Worm (Caenorhabditis elegans): ENCODE data around the gene clec-58.

The clec-58 gene

DNA sequence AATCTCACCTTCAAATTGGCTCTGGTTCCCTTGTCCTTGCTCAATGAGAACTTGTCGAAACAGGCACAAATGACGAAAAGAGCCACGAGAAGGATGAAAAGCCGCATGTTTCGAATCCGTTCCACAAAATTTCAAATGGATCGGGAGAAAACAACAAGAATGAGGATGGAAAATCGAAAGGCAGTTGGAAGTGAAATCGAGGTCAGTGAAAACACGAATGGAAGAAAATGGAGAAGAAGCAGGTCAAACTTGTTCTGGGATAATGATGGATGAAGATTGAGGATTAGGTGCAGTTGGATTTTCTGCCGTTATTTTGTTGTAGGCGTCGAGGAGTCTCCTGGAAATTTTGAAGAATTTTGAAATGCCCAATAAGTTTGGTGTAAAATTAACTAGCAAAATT lies 47.1 kb upstream of the clec-58 start:
- no peak for TF ChIP-seq daf-19 (GFP tag; conservative IDR thresholded peaks at IDR 0.05)
- no peak for TF ChIP-seq pha-4 (GFP tag; IDR thresholded peaks at IDR 0.05)
- TF ChIP-seq pha-4 (tag; optimal IDR thresholded peaks at IDR 0.05): no peak

- TF ChIP-seq unc-130 (GFP tag; optimal IDR thresholded peaks at IDR 0.05): no peak
- peak; percentile 80 for TF ChIP-seq aha-1 (tag)
These were observed 43.9 kb upstream of the clec-58 start for ce11 chrII:10519863-10520262.

DNA sequence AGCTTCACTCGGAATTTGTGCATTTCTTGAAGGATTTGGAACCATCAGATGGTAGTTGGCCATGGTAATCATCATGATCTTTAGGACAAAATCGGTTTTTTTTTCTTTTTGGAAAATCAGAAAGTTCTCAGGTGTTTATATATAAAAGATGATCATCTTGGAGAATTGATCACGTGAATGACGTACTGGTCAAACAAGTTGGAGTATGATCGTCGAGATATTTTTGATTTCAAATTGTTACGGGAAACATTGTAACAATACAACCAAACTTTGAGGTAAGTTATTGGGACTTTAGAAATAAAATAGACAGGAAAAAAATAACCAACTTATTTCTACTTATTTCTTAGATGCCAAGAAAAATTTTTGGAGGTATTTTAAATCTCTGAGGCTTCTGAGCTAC lies 43.1 kb upstream of the clec-58 start, which contains the start of gene F59B10.4:
Gene F59B10.4, minus strand, starts transcription at position 101 of the 400 bp plus-strand sequence.
- TF ChIP-seq dmd-6 (GFP tag; IDR thresholded peaks at IDR 0.05): 0 out of 2 replicates have a peak, but pooled peaks have one; percentile 8
- no peak for TF ChIP-seq unc-130 (GFP tag; optimal IDR thresholded peaks at IDR 0.05)
- TF ChIP-seq spr-3 (GFP tag; optimal IDR thresholded peaks at IDR 0.05): no peak

DNA sequence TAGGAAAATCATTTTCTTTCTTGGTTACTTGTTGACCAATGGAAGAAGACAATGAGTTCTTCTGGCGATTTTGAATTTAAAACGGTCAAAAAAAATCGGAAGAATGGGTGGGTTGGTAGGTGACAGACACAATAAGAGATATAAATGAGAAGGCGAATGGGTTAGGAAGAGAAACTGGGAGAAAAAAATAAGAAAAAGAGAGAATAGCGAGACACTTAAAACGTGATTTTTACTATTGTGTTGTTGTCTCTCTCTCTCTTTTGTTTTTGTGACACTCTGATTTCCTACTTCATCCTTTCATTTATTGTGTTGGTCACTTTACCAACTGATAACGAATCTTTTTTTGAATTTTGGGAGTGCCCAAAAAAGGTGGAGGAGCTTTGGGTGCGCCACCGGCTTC lies 40.4 kb upstream of the clec-58 start:
- no peak for TF ChIP-seq zip-2 (tag; optimal IDR thresholded peaks at IDR 0.05)
- TF ChIP-seq mxl-3 (GFP tag; optimal IDR thresholded peaks at IDR 0.05): peak; percentile 27
- TF ChIP-seq dpl-1 (GFP tag; optimal IDR thresholded peaks at IDR 0.05): no peak
- TF ChIP-seq zfp-3 (GFP tag; conservative IDR thresholded peaks at IDR 0.05): no peak
- TF ChIP-seq hlh-30 (tag; optimal IDR thresholded peaks at IDR 0.05; ENCODE audit: insufficient read depth): peak; percentile 31
- TF ChIP-seq D1046.2 (GFP tag; IDR thresholded peaks at IDR 0.05): no peak
- no peak for TF ChIP-seq ceh-32 (tag; optimal IDR thresholded peaks at IDR 0.05; ENCODE audit: poor library complexity)
- no peak for TF ChIP-seq nhr-10 (tag; optimal IDR thresholded peaks at IDR 0.05)
- TF ChIP-seq unc-130 (GFP tag; optimal IDR thresholded peaks at IDR 0.05): no peak
- no peak for TF ChIP-seq ceh-28 (tag; optimal IDR thresholded peaks at IDR 0.05)
- TF ChIP-seq nhr-102 (tag; optimal IDR thresholded peaks at IDR 0.05): no peak
- TF ChIP-seq snpc-1.2 (GFP tag; IDR thresholded peaks at IDR 0.05): no peak
- TF ChIP-seq lir-3 (tag; optimal IDR thresholded peaks at IDR 0.05): no peak
- TF ChIP-seq dmd-8 (GFP tag; IDR thresholded peaks at IDR 0.05): no peak
- no peak for TF ChIP-seq F37D6.2 (tag; optimal IDR thresholded peaks at IDR 0.05)
- TF ChIP-seq nhr-76 (tag; optimal IDR thresholded peaks at IDR 0.05): no peak
- TF ChIP-seq F44E2.7 (GFP tag; IDR thresholded peaks at IDR 0.05): no peak
- TF ChIP-seq unc-62 (GFP tag; optimal IDR thresholded peaks at IDR 0.05 in 1 of 2): no peak
- no peak for TF ChIP-seq unc-62 (tag; optimal IDR thresholded peaks at IDR 0.05)
- peak; percentile 20 for TF ChIP-seq hlh-11 (tag; optimal IDR thresholded peaks at IDR 0.05)
- TF ChIP-seq set-16 (GFP tag; IDR thresholded peaks at IDR 0.05): no peak
- TF ChIP-seq nhr-28 (tag; optimal IDR thresholded peaks at IDR 0.05): peak; percentile 40
- TF ChIP-seq egl-43 (GFP tag; IDR thresholded peaks at IDR 0.05): no peak
- no peak for TF ChIP-seq ceh-20 (GFP tag; IDR thresholded peaks at IDR 0.05)
- no peak for TF ChIP-seq nhr-42 (GFP tag; IDR thresholded peaks at IDR 0.05)
- TF ChIP-seq fkh-10 (GFP tag; optimal IDR thresholded peaks at IDR 0.05): no peak
- TF ChIP-seq ztf-11 (tag; optimal IDR thresholded peaks at IDR 0.05): no peak
- no peak for TF ChIP-seq F49E8.2 (tag; optimal IDR thresholded peaks at IDR 0.05; ENCODE audit: borderline replicate concordance)
- TF ChIP-seq nhr-111 (GFP tag; optimal IDR thresholded peaks at IDR 0.05): no peak
- no peak for TF ChIP-seq nhr-41 (GFP tag; IDR thresholded peaks at IDR 0.05)
- TF ChIP-seq zag-1 (tag; optimal IDR thresholded peaks at IDR 0.05): no peak
- no peak for TF ChIP-seq daf-8 (GFP tag; IDR thresholded peaks at IDR 0.05)
- TF ChIP-seq tra-1 (GFP tag; IDR thresholded peaks at IDR 0.05): peak; percentile 38; the same call in 1 of the 2 replicates
- TF ChIP-seq dve-1 (tag; optimal IDR thresholded peaks at IDR 0.05; ENCODE audit: insufficient read depth): peak; percentile 6
- peak in 1 of 2 experiments; percentile 28 for TF ChIP-seq mdl-1 (tag; optimal IDR thresholded peaks at IDR 0.05)
- no peak for TF ChIP-seq vab-7 (GFP tag; IDR thresholded peaks at IDR 0.05)
- TF ChIP-seq nhr-11 (tag; optimal IDR thresholded peaks at IDR 0.05): peak; percentile 4
- no peak for TF ChIP-seq lin-13 (GFP tag; optimal IDR thresholded peaks at IDR 0.05)
- no peak for TF ChIP-seq cey-2 (tag; optimal IDR thresholded peaks at IDR 0.05; ENCODE audit: borderline replicate concordance, insufficient read depth)
- TF ChIP-seq gei-8 (GFP tag; optimal IDR thresholded peaks at IDR 0.05): no peak
- no peak for TF ChIP-seq lin-29 (GFP tag; IDR thresholded peaks at IDR 0.05)
